Fruit fly (Drosophila melanogaster): Measurements from ENCODE around the gene CG6621.
A peak's percentile ranks its signal among the peaks of the same experiment; 100 is the strongest.

Gene CG6621

DNA sequence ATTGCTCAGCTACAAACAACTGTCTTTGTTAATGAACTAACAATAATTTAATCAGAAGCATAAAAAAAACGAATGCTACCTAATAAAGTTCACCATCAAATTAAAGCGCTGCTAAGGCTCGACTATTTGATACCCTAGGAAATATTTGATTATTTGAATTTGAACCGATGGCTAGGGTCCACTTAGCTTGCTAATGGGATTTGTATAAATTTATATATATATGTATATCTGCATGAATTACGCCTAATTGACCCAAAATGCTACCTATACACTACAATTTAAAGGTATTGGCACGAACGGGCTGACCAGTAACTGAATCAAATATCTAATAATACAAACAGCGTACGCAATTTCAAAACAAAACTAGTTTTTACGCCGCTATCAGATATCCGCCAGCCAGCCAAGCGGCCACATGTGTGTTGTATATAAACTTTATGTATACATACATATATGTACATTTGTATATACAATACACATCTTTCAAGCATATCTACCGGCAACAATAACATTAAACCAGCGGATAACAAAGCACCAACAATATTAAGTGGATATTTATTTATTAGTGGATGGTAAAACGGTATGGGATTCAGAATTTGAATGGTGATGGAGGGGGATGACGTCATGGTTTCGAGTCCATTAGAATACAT, 9.2 kb downstream of the CG6621 start (continued):
- TF ChIP-seq ranshi (GFP tag; IDR thresholded peaks at IDR 0.05) (peak; percentile 79), CG7271 (tag; optimal IDR thresholded peaks at IDR 0.05) (no peak), CG17829 (tag; optimal IDR thresholded peaks at IDR 0.05) (peak; percentile 66), pros (GFP tag; optimal IDR thresholded peaks at IDR 0.05) (no peak), CG34422 (GFP tag; IDR thresholded peaks at IDR 0.05) (peak; percentile 89), CG13424 (tag; optimal IDR thresholded peaks at IDR 0.05) (peak; percentile 76), CG17385 (GFP tag; optimal IDR thresholded peaks at IDR 0.05) (peak; percentile 65), hbn (GFP tag; IDR thresholded peaks at IDR 0.05; ENCODE audit: partially characterized antibody) (no peak), Dek (tag; optimal IDR thresholded peaks at IDR 0.05) (peak; percentile 84), Spps (tag; optimal IDR thresholded peaks at IDR 0.05) (no peak), sens-2 (GFP tag; IDR thresholded peaks at IDR 0.05) (peak; percentile 59; the same call in 1 of the 2 replicates), eyg (GFP tag; optimal IDR thresholded peaks at IDR 0.05) (no peak), CG6654 (GFP tag; optimal IDR thresholded peaks at IDR 0.05) (no peak), fu2 (GFP tag; optimal IDR thresholded peaks at IDR 0.05) (no peak), CG12299 (tag; optimal IDR thresholded peaks at IDR 0.05) (peak; percentile 33), shn (GFP tag; optimal IDR thresholded peaks at IDR 0.05) (no peak), CG34376 (GFP tag; optimal IDR thresholded peaks at IDR 0.05) (no peak), ara (GFP tag; IDR thresholded peaks at IDR 0.05) (peak; percentile 59; the same call in 1 of the 2 replicates), run (tag; optimal IDR thresholded peaks at IDR 0.05) (no peak), CG9609 (GFP tag; optimal IDR thresholded peaks at IDR 0.05) (no peak), CG16779 (GFP tag; IDR thresholded peaks at IDR 0.05) (peak; percentile 82), CG17328 (GFP tag; IDR thresholded peaks at IDR 0.05) (peak; percentile 52), CG2712 (tag; optimal IDR thresholded peaks at IDR 0.05) (peak; percentile 78), CG10959 (GFP tag; IDR thresholded peaks at IDR 0.05) (no peak), gem (tag; optimal IDR thresholded peaks at IDR 0.05) (peak; percentile 83), bbx (GFP tag; IDR thresholded peaks at IDR 0.05; ENCODE audit: partially characterized antibody) (no peak), btn (GFP tag; optimal IDR thresholded peaks at IDR 0.05) (no peak), prd (optimal IDR thresholded peaks at IDR 0.05) (no peak), prd (GFP tag; IDR thresholded peaks at IDR 0.05) (peak; percentile 88), CG1233 (GFP tag; optimal IDR thresholded peaks at IDR 0.05) (peak; percentile 69), chm (GFP tag; IDR thresholded peaks at IDR 0.05) (peak; percentile 53; the same call in 1 of the 2 replicates), CG14860 (GFP tag; IDR thresholded peaks at IDR 0.05; ENCODE audit: partially characterized antibody) (no peak), PHDP (tag; optimal IDR thresholded peaks at IDR 0.05) (peak; percentile 76), CG2678 (tag; optimal IDR thresholded peaks at IDR 0.05) (peak; percentile 90), CG6175 (GFP tag; IDR thresholded peaks at IDR 0.05) (peak; percentile 85), CG1529 (GFP tag; optimal IDR thresholded peaks at IDR 0.05) (no peak), CG3995 (GFP tag; optimal IDR thresholded peaks at IDR 0.05) (peak; percentile 24), CG4360 (GFP tag; IDR thresholded peaks at IDR 0.05) (no peak), fd64A (GFP tag; optimal IDR thresholded peaks at IDR 0.05) (no peak), ato (GFP tag; IDR thresholded peaks at IDR 0.05; ENCODE audit: partially characterized antibody) (no peak), Sox102F (GFP tag; optimal IDR thresholded peaks at IDR 0.05) (peak; percentile 73), chinmo (GFP tag; IDR thresholded peaks at IDR 0.05; ENCODE audit: partially characterized antibody) (0 out of 4 replicates have a peak, but pooled peaks have one; percentile 54), pan (optimal IDR thresholded peaks at IDR 0.05) (no peak), pan (GFP tag; optimal IDR thresholded peaks at IDR 0.05 in 1 of 2, IDR thresholded peaks at IDR 0.05 in 1 of 2) (peak in 1 of 2 experiments; percentile 84), sim (GFP tag; IDR thresholded peaks at IDR 0.05) (0 out of 2 replicates have a peak, but pooled peaks have one; percentile 34), Dp (GFP tag; optimal IDR thresholded peaks at IDR 0.05) (no peak), CG10462 (GFP tag; optimal IDR thresholded peaks at IDR 0.05) (no peak), gsb (GFP tag; IDR thresholded peaks at IDR 0.05) (peak; percentile 75), CG1024 (GFP tag; IDR thresholded peaks at IDR 0.05) (peak; percentile 65; the same call in 1 of the 2 replicates), crc (GFP tag; optimal IDR thresholded peaks at IDR 0.05) (no peak)
